Worm (Caenorhabditis elegans) whole organism, L4/young adult: ENCODE data around the gene Y97E10C.1.

Source experiments
- dao-5 ChIP-seq: sonication (generic microtip); optimal IDR thresholded peaks from 2 replicates; lab custom pipeline; 2016; ENCODE audit warnings: missing genotype, missing genetic modification characterization, moderate library complexity, missing compliant biosample characterization
- him-1 ChIP-seq: sonication (generic microtip); optimal IDR thresholded peaks from 2 replicates; lab custom pipeline; 2016; ENCODE audit warnings: missing genotype, missing genetic modification reagents, missing genetic modification characterization, missing compliant biosample characterization

ce11 chrV:7705316-7705715 lies 23.4 kb upstream of the Y97E10C.1 start, which contains the start of gene srw-3:
- no peak for TF ChIP-seq him-1
- TF ChIP-seq dao-5 (tag; lab: Kevin White, UChicago): no peak
